Worm (Caenorhabditis elegans) whole organism, L3 larva: ENCODE data around the gene srh-134.

ENCODE experiments used
- R02D3.7 ChIP-seq: fragments of 150-350 bp; optimal IDR thresholded peaks from 2 replicates; lab custom pipeline; 2014; ENCODE audit warnings: missing biosample characterization, missing genetic modification characterization
- ZK546.5 ChIP-seq: sonication (generic microtip); optimal IDR thresholded peaks from 2 replicates; lab custom pipeline; 2017; ENCODE audit warnings: missing biosample characterization, missing genetic modification characterization
- ama-1 ChIP-seq: fragments of 150-350 bp; optimal IDR thresholded peaks from 2 replicates; lab custom pipeline; 2018
- ceh-16 ChIP-seq: sonication (generic microtip); optimal IDR thresholded peaks from 2 replicates; lab custom pipeline; 2017; ENCODE audit warnings: missing biosample characterization, missing genetic modification characterization
- ceh-28 ChIP-seq: fragments of 150-350 bp; optimal IDR thresholded peaks from 2 replicates; lab custom pipeline; 2014; ENCODE audit warnings: missing biosample characterization, missing genetic modification reagents, missing genetic modification characterization
- ceh-82 ChIP-seq: fragments of 150-350 bp; optimal IDR thresholded peaks from 2 replicates; lab custom pipeline; 2014; ENCODE audit warnings: missing biosample characterization, missing genetic modification characterization
- daf-12 ChIP-seq: fragments of 150-350 bp; optimal IDR thresholded peaks from 2 replicates; lab custom pipeline; 2014; ENCODE audit warnings: missing biosample characterization, missing genetic modification reagents, missing genetic modification characterization
- egl-5 ChIP-seq: fragments of 150-350 bp; optimal IDR thresholded peaks from 2 replicates; lab custom pipeline; 2017; ENCODE audit warnings: missing biosample characterization, missing genetic modification reagents, missing genetic modification characterization, inconsistent platforms
- elt-1 ChIP-seq: fragments of 150-350 bp; optimal IDR thresholded peaks from 2 replicates; lab custom pipeline; 2014; ENCODE audit warnings: missing biosample characterization, missing genetic modification characterization
- elt-2 ChIP-seq: sonication (generic microtip); optimal IDR thresholded peaks from 2 replicates; lab custom pipeline; 2016; ENCODE audit warnings: missing genetic modification reagents, mild to moderate bottlenecking, missing genetic modification characterization, missing compliant biosample characterization
- elt-3 ChIP-seq, 3 experiments: fragments of 150-350 bp in 1 of 3; sonication (generic microtip) in 2 of 3; optimal IDR thresholded peaks; 2 replicates in 2 of 3; 4 replicates in 1 of 3; lab custom pipeline; 2014 to 2017; ENCODE audit warnings: missing biosample characterization in 3 of 3, missing genetic modification characterization in 3 of 3
- eor-1 ChIP-seq, 2 experiments: fragments of 150-350 bp; optimal IDR thresholded peaks; 2 replicates each; lab custom pipeline; 2014 to 2018; ENCODE audit warnings: missing biosample characterization in 2 of 2, missing genetic modification characterization in 2 of 2
- fos-1 ChIP-seq: fragments of 150-350 bp; optimal IDR thresholded peaks from 2 replicates; lab custom pipeline; 2014; ENCODE audit warnings: missing biosample characterization, missing genetic modification characterization
- hmg-11 ChIP-seq: sonication (generic microtip); optimal IDR thresholded peaks from 2 replicates; lab custom pipeline; 2016; ENCODE audit warnings: missing genetic modification characterization, missing compliant biosample characterization
- jun-1 ChIP-seq: fragments of 150-350 bp; optimal IDR thresholded peaks from 2 replicates; lab custom pipeline; 2014; ENCODE audit warnings: missing biosample characterization, missing genetic modification reagents, missing genetic modification characterization
- lin-15B ChIP-seq: fragments of 150-350 bp; optimal IDR thresholded peaks from 2 replicates; lab custom pipeline; 2014; ENCODE audit warnings: missing biosample characterization, missing genetic modification characterization
- lin-39 ChIP-seq: fragments of 150-350 bp; optimal IDR thresholded peaks from 2 replicates; lab custom pipeline; 2018; ENCODE audit warnings: missing biosample characterization, missing genetic modification reagents, missing genetic modification characterization
- lsy-12 ChIP-seq: sonication (generic microtip); optimal IDR thresholded peaks from 2 replicates; lab custom pipeline; 2016; ENCODE audit warnings: mild to moderate bottlenecking, missing genetic modification characterization, missing compliant biosample characterization
- mdl-1 ChIP-seq: fragments of 150-350 bp; optimal IDR thresholded peaks from 2 replicates; lab custom pipeline; 2014; ENCODE audit warnings: missing biosample characterization, missing genetic modification characterization
- mml-1 ChIP-seq: fragments of 150-350 bp; sonication (generic microtip); optimal IDR thresholded peaks from 3 replicates; lab custom pipeline; 2014; ENCODE audit warnings: missing biosample characterization, missing genetic modification characterization
- nfya-1 ChIP-seq: sonication (generic microtip); optimal IDR thresholded peaks from 2 replicates; lab custom pipeline; 2017; ENCODE audit warnings: missing genetic modification characterization, mild to moderate bottlenecking, missing compliant biosample characterization, antibody characterized with exemption, moderate library complexity; ENCODE audit not compliant: insufficient read depth
- nhr-11 ChIP-seq: fragments of 150-350 bp; optimal IDR thresholded peaks from 2 replicates; lab custom pipeline; 2014; ENCODE audit warnings: missing biosample characterization, missing genetic modification characterization
- nhr-23 ChIP-seq: fragments of 150-350 bp; optimal IDR thresholded peaks from 2 replicates; lab custom pipeline; 2014; ENCODE audit warnings: missing biosample characterization, missing genetic modification reagents, missing genetic modification characterization
- nhr-237 ChIP-seq: fragments of 150-350 bp; optimal IDR thresholded peaks from 2 replicates; lab custom pipeline; 2014; ENCODE audit warnings: missing biosample characterization, missing genetic modification characterization
- nhr-25 ChIP-seq: sonication (generic microtip); optimal IDR thresholded peaks from 2 replicates; lab custom pipeline; 2017; ENCODE audit warnings: missing biosample characterization, missing genetic modification characterization
- nhr-28 ChIP-seq: fragments of 150-350 bp; optimal IDR thresholded peaks from 2 replicates; lab custom pipeline; 2014; ENCODE audit warnings: missing biosample characterization, missing genetic modification characterization
- nhr-43 ChIP-seq: sonication (generic microtip); optimal IDR thresholded peaks from 2 replicates; lab custom pipeline; 2016; ENCODE audit warnings: mild to moderate bottlenecking, missing genetic modification characterization, missing compliant biosample characterization; ENCODE audit not compliant: poor library complexity, severe bottlenecking
- nhr-67 ChIP-seq: fragments of 150-350 bp; optimal IDR thresholded peaks from 2 replicates; lab custom pipeline; 2014; ENCODE audit warnings: missing biosample characterization, missing genetic modification characterization
- nhr-76 ChIP-seq: fragments of 150-350 bp; sonication (generic microtip); optimal IDR thresholded peaks from 5 replicates; lab custom pipeline; 2014; ENCODE audit warnings: missing biosample characterization, missing genetic modification characterization
- nhr-77 ChIP-seq: fragments of 150-350 bp; optimal IDR thresholded peaks from 2 replicates; lab custom pipeline; 2014; ENCODE audit warnings: missing biosample characterization, missing genetic modification characterization
- pha-4 ChIP-seq: fragments of 150-350 bp; optimal IDR thresholded peaks from 2 replicates; lab custom pipeline; 2014; ENCODE audit warnings: missing biosample characterization, missing genetic modification reagents, missing genetic modification characterization
- pqm-1 ChIP-seq: fragments of 150-350 bp; optimal IDR thresholded peaks from 2 replicates; lab custom pipeline; 2017; ENCODE audit warnings: missing biosample characterization, missing genetic modification characterization, inconsistent platforms
- sea-2 ChIP-seq: fragments of 150-350 bp; sonication (generic microtip); optimal IDR thresholded peaks from 4 replicates; lab custom pipeline; 2014; ENCODE audit warnings: missing biosample characterization, missing genetic modification reagents, missing genetic modification characterization
- skn-1 ChIP-seq: fragments of 150-350 bp; optimal IDR thresholded peaks from 2 replicates; lab custom pipeline; 2014; ENCODE audit warnings: missing biosample characterization, missing genetic modification characterization
- snpc-4 ChIP-seq: fragments of 150-350 bp; optimal IDR thresholded peaks from 2 replicates; lab custom pipeline; 2014; ENCODE audit warnings: missing biosample characterization, missing genetic modification characterization
- unc-39 ChIP-seq: sonication (generic microtip); optimal IDR thresholded peaks from 4 replicates; lab custom pipeline; 2017; ENCODE audit warnings: missing biosample characterization, missing genetic modification characterization
- unc-62 ChIP-seq: fragments of 150-350 bp; sonication (generic microtip); optimal IDR thresholded peaks from 4 replicates; lab custom pipeline; 2014; ENCODE audit warnings: missing biosample characterization, missing genetic modification reagents, missing genetic modification characterization
- ztf-11 ChIP-seq: fragments of 150-350 bp; optimal IDR thresholded peaks from 2 replicates; lab custom pipeline; 2014; ENCODE audit warnings: missing biosample characterization, missing genetic modification characterization

Gene srh-134

ce11 chrV:17985960-17986359 is 31.2 kb downstream of the srh-134 start, which contains the start of gene Y59A8B.21:
TSS of gene Y59A8B.21 (plus strand) at chrV:17986260.
- TF ChIP-seq elt-2 (no peak), eor-1 (tag; optimal IDR thresholded peaks at IDR 0.05; lab: Kevin White, UChicago) (no peak), nhr-43 (tag; lab: Kevin White, UChicago) (no peak), egl-5 (no peak), nhr-11 (tag; lab: Kevin White, UChicago) (no peak), lsy-12 (tag; lab: Kevin White, UChicago) (no peak), unc-39 (tag; lab: Kevin White, UChicago) (no peak), nhr-28 (no peak), ceh-16 (tag; lab: Kevin White, UChicago) (no peak), sea-2 (GFP tag; lab: Kevin White, UChicago) (no peak), mdl-1 (no peak), R02D3.7 (tag; lab: Kevin White, UChicago) (no peak), hmg-11 (tag; lab: Kevin White, UChicago) (no peak), lin-39 (tag; lab: Kevin White, UChicago) (no peak), pqm-1 (tag; lab: Kevin White, UChicago) (no peak), ceh-28 (no peak)

- TF ChIP-seq mml-1 (tag; lab: Kevin White, UChicago) (no peak), skn-1 (no peak), nhr-77 (no peak), nhr-43 (tag; lab: Kevin White, UChicago) (no peak), elt-2 (no peak), pqm-1 (tag; lab: Kevin White, UChicago) (no peak), ztf-11 (tag; lab: Kevin White, UChicago) (no peak)
These were observed 34.2 kb downstream of the srh-134 start for ce11 chrV:17982935-17983334.

DNA sequence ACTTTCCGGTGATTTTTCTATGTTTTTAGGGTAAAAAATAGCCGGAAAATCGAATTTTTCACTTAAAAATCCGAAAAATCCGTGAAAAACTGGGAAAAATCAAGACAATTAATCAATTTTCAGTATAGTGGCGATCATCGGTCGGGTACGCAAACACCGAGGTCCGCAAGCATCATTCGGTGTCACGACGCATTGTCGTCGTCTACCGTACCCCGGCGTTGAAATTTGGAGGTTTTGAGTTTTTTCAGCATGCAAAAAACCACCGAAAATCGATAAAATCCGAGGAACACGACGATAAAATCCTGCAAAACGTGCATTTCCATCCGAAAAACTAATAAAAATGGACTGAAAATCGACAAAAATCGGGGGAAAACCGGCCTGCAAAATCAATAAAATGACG is 35.4 kb downstream of the srh-134 start:
- TF ChIP-seq ceh-28 (peak; percentile 59), jun-1 (tag; lab: Kevin White, UChicago) (peak; percentile 30), elt-1 (tag; lab: Kevin White, UChicago) (no peak), nhr-67 (tag; lab: Kevin White, UChicago) (no peak), egl-5 (peak; percentile 3), nhr-237 (tag; lab: Kevin White, UChicago) (no peak), nhr-28 (no peak), hmg-11 (tag; lab: Kevin White, UChicago) (peak; percentile 79), snpc-4 (no peak), R02D3.7 (tag; lab: Kevin White, UChicago) (no peak), nhr-25 (peak; percentile 1), ceh-82 (tag; lab: Kevin White, UChicago) (no peak), pha-4 (tag; lab: Kevin White, UChicago) (peak; percentile 25), unc-62 (GFP tag; lab: Kevin White, UChicago) (no peak), elt-2 (peak; percentile 18), ama-1 (no peak), fos-1 (tag; lab: Kevin White, UChicago) (no peak), skn-1 (peak; percentile 9), lin-39 (tag; lab: Kevin White, UChicago) (peak; percentile 27), lin-15B (tag; lab: Kevin White, UChicago) (peak; percentile 56), daf-12 (tag; lab: Kevin White, UChicago) (no peak), nfya-1 (peak; percentile 57), nhr-23 (tag; lab: Kevin White, UChicago) (no peak)
- TF ChIP-seq, all 47 proteins: peak for 11

ce11 chrV:17979789-17980188 is 37.3 kb downstream of the srh-134 start, which contains the start of gene snx-6:
TSS of gene snx-6 (minus strand) at chrV:17980082.
- TF ChIP-seq ceh-28 (no peak), unc-39 (tag; lab: Kevin White, UChicago) (no peak), nhr-77 (no peak), nhr-76 (tag; lab: Kevin White, UChicago) (no peak), sea-2 (GFP tag; lab: Kevin White, UChicago) (no peak), ztf-11 (tag; lab: Kevin White, UChicago) (no peak), pqm-1 (tag; lab: Kevin White, UChicago) (no peak), R02D3.7 (tag; lab: Kevin White, UChicago) (no peak), unc-62 (GFP tag; lab: Kevin White, UChicago) (no peak), mml-1 (tag; lab: Kevin White, UChicago) (no peak), elt-3 (tag; optimal IDR thresholded peaks at IDR 0.05; lab: Kevin White, UChicago) (no peak), elt-2 (no peak), ZK546.5 (no peak), nhr-43 (tag; lab: Kevin White, UChicago) (no peak), fos-1 (tag; lab: Kevin White, UChicago) (no peak), ama-1 (no peak), nhr-11 (tag; lab: Kevin White, UChicago) (no peak)
